Fruit fly (Drosophila melanogaster): ENCODE measurements around the gene kek4.
A peak's percentile ranks its signal among the peaks of the same experiment; 100 is the strongest.

The kek4 gene

dm6 chr2L:13204151-13204550 is 11.0 kb downstream of the kek4 start:
- TF ChIP-seq dsx (GFP tag; optimal IDR thresholded peaks at IDR 0.05; ENCODE audit: poor library complexity, severe bottlenecking) (no peak), fd59A (GFP tag; optimal IDR thresholded peaks at IDR 0.05) (no peak), ss (GFP tag; optimal IDR thresholded peaks at IDR 0.05) (no peak), Eip78C (GFP tag) (peak; percentile 43), CG3032 (tag; optimal IDR thresholded peaks at IDR 0.05) (no peak)

- no peak; the same call in 1 of the 3 replicates for TF ChIP-seq CG8119 (GFP tag; IDR thresholded peaks at IDR 0.05)
- TF ChIP-seq CG16779 (tag; optimal IDR thresholded peaks at IDR 0.05), result no peak
- no peak for TF ChIP-seq Smox (GFP tag; optimal IDR thresholded peaks at IDR 0.05)
- no peak for TF ChIP-seq Eip93F (GFP tag; optimal IDR thresholded peaks at IDR 0.05)
- peak; percentile 41 for TF ChIP-seq esn (GFP tag; optimal IDR thresholded peaks at IDR 0.05)
- no peak for TF ChIP-seq CG8632 (GFP tag; optimal IDR thresholded peaks at IDR 0.05)
- peak; percentile 54 for TF ChIP-seq fkh (GFP tag; optimal IDR thresholded peaks at IDR 0.05)
- peak; percentile 37; the same call in 2 of the 3 replicates for TF ChIP-seq eg (GFP tag; IDR thresholded peaks at IDR 0.05)
- TF ChIP-seq Eip75B (GFP tag; optimal IDR thresholded peaks at IDR 0.05), result no peak
- TF ChIP-seq dsx (GFP tag; optimal IDR thresholded peaks at IDR 0.05; ENCODE audit: poor library complexity, severe bottlenecking), result no peak
- TF ChIP-seq Sox15 (GFP tag; optimal IDR thresholded peaks at IDR 0.05), result peak; percentile 13
- no peak for TF ChIP-seq salr (GFP tag; optimal IDR thresholded peaks at IDR 0.05)
- no peak for TF ChIP-seq spab (GFP tag; optimal IDR thresholded peaks at IDR 0.05)
- no peak for TF ChIP-seq CG6808 (GFP tag; optimal IDR thresholded peaks at IDR 0.05)
- no peak for TF ChIP-seq dac (GFP tag; optimal IDR thresholded peaks at IDR 0.05)
- TF ChIP-seq fd85E (GFP tag; optimal IDR thresholded peaks at IDR 0.05), result no peak
- TF ChIP-seq topi (GFP tag; optimal IDR thresholded peaks at IDR 0.05), result no peak
- TF ChIP-seq CG32006 (GFP tag; optimal IDR thresholded peaks at IDR 0.05), result no peak
- TF ChIP-seq svp (GFP tag), result peak; percentile 73
- peak; percentile 67 for TF ChIP-seq Eip78C (GFP tag)
- TF ChIP-seq Hr38 (GFP tag; optimal IDR thresholded peaks at IDR 0.05), result no peak
- TF ChIP-seq Lpt (GFP tag; optimal IDR thresholded peaks at IDR 0.05), result no peak
- TF ChIP-seq fd59A (GFP tag; optimal IDR thresholded peaks at IDR 0.05), result no peak
- TF ChIP-seq CG15336 (GFP tag; IDR thresholded peaks at IDR 0.05), result peak; percentile 44
- TF ChIP-seq CG34406 (GFP tag; optimal IDR thresholded peaks at IDR 0.05), result no peak
- no peak for TF ChIP-seq Met (GFP tag; optimal IDR thresholded peaks at IDR 0.05)
- no peak for TF ChIP-seq ss (GFP tag; optimal IDR thresholded peaks at IDR 0.05)
- TF ChIP-seq vri (GFP tag; optimal IDR thresholded peaks at IDR 0.05), result no peak
- TF ChIP-seq CG6163 (GFP tag; IDR thresholded peaks at IDR 0.05), result peak; percentile 57; the same call in 2 of the 3 replicates
- no peak for TF ChIP-seq CG10669 (GFP tag; optimal IDR thresholded peaks at IDR 0.05)
- peak; percentile 68 for TF ChIP-seq CG3032 (tag; optimal IDR thresholded peaks at IDR 0.05)
- no peak for TF ChIP-seq CG10631 (GFP tag; optimal IDR thresholded peaks at IDR 0.05)
- TF ChIP-seq CG11902 (GFP tag; optimal IDR thresholded peaks at IDR 0.05), result no peak
- TF ChIP-seq CG4318 (GFP tag; optimal IDR thresholded peaks at IDR 0.05), result no peak
- no peak for TF ChIP-seq CG9139 (GFP tag; optimal IDR thresholded peaks at IDR 0.05)
- no peak for TF ChIP-seq Gug (GFP tag; IDR thresholded peaks at IDR 0.05)
- TF ChIP-seq CG8319 (GFP tag; optimal IDR thresholded peaks at IDR 0.05), result no peak
- TF ChIP-seq Hr4 (GFP tag; optimal IDR thresholded peaks at IDR 0.05), result no peak
- TF ChIP-seq lz (GFP tag; optimal IDR thresholded peaks at IDR 0.05), result peak; percentile 31
- TF ChIP-seq CG7368 (GFP tag; optimal IDR thresholded peaks at IDR 0.05), result no peak
- no peak for TF ChIP-seq Hr39 (GFP tag; optimal IDR thresholded peaks at IDR 0.05)
- TF ChIP-seq CG6854 (GFP tag; optimal IDR thresholded peaks at IDR 0.05), result peak; percentile 67
- TF ChIP-seq Blimp-1 (GFP tag; optimal IDR thresholded peaks at IDR 0.05), result no peak
- TF ChIP-seq cyc (GFP tag; optimal IDR thresholded peaks at IDR 0.05), result no peak
- no peak for TF ChIP-seq CG1621 (tag; optimal IDR thresholded peaks at IDR 0.05)
- no peak for TF ChIP-seq CG6792 (GFP tag; optimal IDR thresholded peaks at IDR 0.05)
- TF ChIP-seq achi (GFP tag; optimal IDR thresholded peaks at IDR 0.05), result no peak
- TF ChIP-seq acj6 (GFP tag; optimal IDR thresholded peaks at IDR 0.05), result no peak
These were observed 11.6 kb downstream of the kek4 start, which contains the start of gene Pect for dm6 chr2L:13203437-13204137. TSS of gene Pect (plus strand) at chr2L:13203762.

Measured in whole organism, prepupa.